Fruit fly (Drosophila melanogaster) whole organism, embryonic: ENCODE results near the gene CG32066.

ENCODE experiments used
- Abd-B ChIP-seq: fragments of 200-800 bp; sonication (Bioruptor generic); optimal IDR thresholded peaks from 2 replicates; lab custom pipeline; 2018; ENCODE audit warnings: missing biosample characterization, mild to moderate bottlenecking, missing genetic modification characterization, moderate library complexity
- Aef1 ChIP-seq: fragments of 200-800 bp; sonication (Bioruptor generic); IDR thresholded peaks from 3 replicates; pipeline ENCODE4 v1.3.6; 2022; ENCODE audit warnings: missing biosample characterization, missing genetic modification characterization
- Antp ChIP-seq: fragments of 200-800 bp; sonication (Bioruptor generic); optimal IDR thresholded peaks from 3 replicates; lab custom pipeline; 2016; ENCODE audit warnings: missing biosample characterization, missing genetic modification characterization
- Bdp1 ChIP-seq: fragments of 200-800 bp; sonication (Bioruptor generic); optimal IDR thresholded peaks from 3 replicates; lab custom pipeline; 2016; ENCODE audit warnings: missing biosample characterization, missing genetic modification characterization
- CG10366 ChIP-seq: fragments of 200-800 bp; sonication (Bioruptor generic); IDR thresholded peaks from 2 replicates; pipeline ENCODE4 v1.3.6; 2022; ENCODE audit warnings: missing biosample characterization, missing genetic modification characterization
- CG10979 ChIP-seq: fragments of 200-800 bp; sonication (Bioruptor generic); optimal IDR thresholded peaks from 2 replicates; lab custom pipeline; 2018; ENCODE audit warnings: missing biosample characterization, mild to moderate bottlenecking, missing genetic modification characterization, moderate library complexity
- CG11695 ChIP-seq: fragments of 200-800 bp; sonication (Bioruptor generic); IDR thresholded peaks from 3 replicates; pipeline ENCODE4 v1.3.6; 2022; ENCODE audit warnings: missing biosample characterization, missing genetic modification characterization
- CG11723 ChIP-seq: fragments of 200-800 bp; sonication (Bioruptor generic); optimal IDR thresholded peaks from 2 replicates; lab custom pipeline; 2017; ENCODE audit warnings: missing biosample characterization, mild to moderate bottlenecking, missing genetic modification characterization
- CG13287 ChIP-seq: fragments of 200-800 bp; sonication (Bioruptor generic); IDR thresholded peaks from 2 replicates; pipeline ENCODE4 v1.3.6; 2022; ENCODE audit warnings: missing biosample characterization, missing genetic modification characterization; ENCODE audit not compliant: partially characterized antibody
- CG14441 ChIP-seq: fragments of 200-800 bp; sonication (Bioruptor generic); IDR thresholded peaks from 2 replicates; pipeline ENCODE4 v1.3.6; 2022; ENCODE audit warnings: missing biosample characterization, missing genetic modification characterization
- CG15073 ChIP-seq: fragments of 200-800 bp; sonication (Bioruptor generic); optimal IDR thresholded peaks from 2 replicates; lab custom pipeline; 2016; ENCODE audit warnings: missing biosample characterization, missing genetic modification characterization
- CG15514 ChIP-seq: fragments of 200-800 bp; sonication (Bioruptor generic); optimal IDR thresholded peaks from 3 replicates; lab custom pipeline; 2017; ENCODE audit warnings: missing biosample characterization, missing genetic modification characterization, mild to moderate bottlenecking, moderate library complexity, missing genetic modification reagents
- CG16813 ChIP-seq: fragments of 200-800 bp; sonication (Bioruptor generic); IDR thresholded peaks from 3 replicates; pipeline ENCODE4 v1.3.6; 2022; ENCODE audit warnings: missing biosample characterization, missing genetic modification characterization; ENCODE audit not compliant: partially characterized antibody
- CG17186 ChIP-seq: fragments of 200-800 bp; sonication (Bioruptor generic); optimal IDR thresholded peaks from 3 replicates; lab custom pipeline; 2017; ENCODE audit warnings: missing biosample characterization, missing genetic modification reagents, missing genetic modification characterization
- CG1792 ChIP-seq: fragments of 200-800 bp; sonication (Bioruptor generic); optimal IDR thresholded peaks from 2 replicates; lab custom pipeline; 2016; ENCODE audit warnings: missing biosample characterization, missing genetic modification characterization
- CG18476 ChIP-seq: fragments of 200-800 bp; sonication (Bioruptor generic); optimal IDR thresholded peaks from 2 replicates; lab custom pipeline; 2016; ENCODE audit warnings: missing biosample characterization, mild to moderate bottlenecking, missing genetic modification characterization
- CG31365 ChIP-seq: fragments of 200-800 bp; sonication (Bioruptor generic); optimal IDR thresholded peaks from 2 replicates; lab custom pipeline; 2018; ENCODE audit warnings: missing biosample characterization, mild to moderate bottlenecking, missing genetic modification characterization
- CG43689 ChIP-seq: fragments of 200-800 bp; sonication (Bioruptor generic); IDR thresholded peaks from 2 replicates; pipeline ENCODE4 v1.3.6; 2022; ENCODE audit warnings: missing biosample characterization, missing genetic modification characterization
- CG4820 ChIP-seq: fragments of 200-800 bp; sonication (Bioruptor generic); optimal IDR thresholded peaks from 3 replicates; lab custom pipeline; 2016; ENCODE audit warnings: missing biosample characterization, missing genetic modification characterization
- CG5180 ChIP-seq: fragments of 200-800 bp; sonication (Bioruptor generic); optimal IDR thresholded peaks from 3 replicates; lab custom pipeline; 2017; ENCODE audit warnings: missing biosample characterization, missing genetic modification characterization, mild to moderate bottlenecking, moderate library complexity, missing genetic modification reagents
- CG6272 ChIP-seq: fragments of 200-800 bp; sonication (Bioruptor generic); IDR thresholded peaks from 2 replicates; pipeline ENCODE4 v1.3.6; 2022; ENCODE audit warnings: missing biosample characterization, missing genetic modification characterization
- CG8290 ChIP-seq, 3 experiments: fragments of 200-800 bp; sonication (Bioruptor generic); optimal IDR thresholded peaks; 2 replicates each; lab custom pipeline; 2016 to 2019; ENCODE audit warnings: missing biosample characterization in 3 of 3, missing genetic modification characterization in 3 of 3, mild to moderate bottlenecking in 2 of 3, moderate library complexity in 1 of 3
- Dll ChIP-seq: fragments of 200-800 bp; sonication (Bioruptor generic); IDR thresholded peaks from 4 replicates; pipeline ENCODE4 v1.3.6; 2022; ENCODE audit warnings: missing biosample characterization, missing genetic modification characterization; ENCODE audit not compliant: partially characterized antibody
- E2f2 ChIP-seq: fragments of 200-800 bp; sonication (Bioruptor generic); IDR thresholded peaks from 2 replicates; pipeline ENCODE4 v1.3.6; 2022; ENCODE audit warnings: missing biosample characterization, missing genetic modification characterization
- GATAe ChIP-seq: fragments of 200-800 bp; sonication (Bioruptor generic); conservative IDR thresholded peaks from 2 replicates; pipeline ENCODE4 v1.3.6; 2022; ENCODE audit warnings: missing biosample characterization, missing genetic modification characterization
- HHEX ChIP-seq: fragments of 200-800 bp; sonication (Bioruptor generic); optimal IDR thresholded peaks from 3 replicates; lab custom pipeline; 2017; ENCODE audit warnings: missing biosample characterization, mild to moderate bottlenecking, missing genetic modification characterization, missing genetic modification reagents
- Hmr ChIP-seq: fragments of 200-800 bp; sonication (Bioruptor generic); optimal IDR thresholded peaks from 3 replicates; lab custom pipeline; 2017; ENCODE audit warnings: mild to moderate bottlenecking, missing biosample characterization, missing genetic modification reagents, missing genetic modification characterization
- NK7.1 ChIP-seq: fragments of 200-800 bp; sonication (Bioruptor generic); optimal IDR thresholded peaks from 3 replicates; lab custom pipeline; 2016; ENCODE audit warnings: missing biosample characterization, missing genetic modification characterization
- Ptx1 ChIP-seq: fragments of 200-800 bp; sonication (Bioruptor generic); IDR thresholded peaks from 2 replicates; pipeline ENCODE4 v1.3.6; 2022; ENCODE audit warnings: missing biosample characterization, missing genetic modification characterization
- Side ChIP-seq: fragments of 200-800 bp; sonication (Bioruptor generic); optimal IDR thresholded peaks from 2 replicates; lab custom pipeline; 2016; ENCODE audit warnings: missing biosample characterization, missing genetic modification characterization
- Sin3A ChIP-seq: fragments of >200 bp; optimal IDR thresholded peaks from 2 replicates; lab custom pipeline; 2018
- aop ChIP-seq: fragments of 200-800 bp; sonication (Bioruptor generic); IDR thresholded peaks from 2 replicates; pipeline ENCODE4 v1.3.6; 2022; ENCODE audit warnings: missing biosample characterization, missing genetic modification characterization
- bbx ChIP-seq: fragments of 200-800 bp; sonication (Bioruptor generic); IDR thresholded peaks from 2 replicates; pipeline ENCODE4 v1.3.6; 2022; ENCODE audit warnings: missing biosample characterization, missing genetic modification characterization; ENCODE audit not compliant: partially characterized antibody
- cad ChIP-seq: fragments of >200 bp; optimal IDR thresholded peaks from 2 replicates; lab custom pipeline; 2017; ENCODE audit warnings: missing biosample characterization, missing genetic modification characterization
- croc ChIP-seq: fragments of 200-800 bp; sonication (Bioruptor generic); conservative IDR thresholded peaks from 3 replicates; pipeline ENCODE4 v1.3.6; 2022; ENCODE audit warnings: missing biosample characterization, missing genetic modification characterization
- crol ChIP-seq: fragments of 200-800 bp; sonication (Bioruptor generic); IDR thresholded peaks from 2 replicates; pipeline ENCODE4 v1.3.6; 2022; ENCODE audit warnings: missing biosample characterization, missing genetic modification characterization
- dimm ChIP-seq: fragments of 200-800 bp; sonication (Bioruptor generic); IDR thresholded peaks from 2 replicates; pipeline ENCODE4 v1.3.6; 2022; ENCODE audit warnings: missing biosample characterization, missing genetic modification characterization
- en ChIP-seq: fragments of 200-800 bp; sonication (Bioruptor generic); optimal IDR thresholded peaks from 2 replicates; lab custom pipeline; 2016; ENCODE audit warnings: missing biosample characterization, missing genetic modification characterization
- eve ChIP-seq, 2 experiments: fragments of >200 bp; optimal IDR thresholded peaks; 2 replicates each; lab custom pipeline; 2017; ENCODE audit warnings: missing biosample characterization in 2 of 2, missing genetic modification characterization in 2 of 2
- ewg ChIP-seq: fragments of 200-800 bp; sonication (Bioruptor generic); optimal IDR thresholded peaks from 3 replicates; lab custom pipeline; 2017; ENCODE audit warnings: mild to moderate bottlenecking, missing biosample characterization, missing genetic modification reagents, missing genetic modification characterization
- gsb ChIP-seq: fragments of 200-800 bp; sonication (Bioruptor generic); IDR thresholded peaks from 2 replicates; pipeline ENCODE4 v1.3.6; 2022; ENCODE audit warnings: missing biosample characterization, missing genetic modification characterization
- gsb-n ChIP-seq: fragments of 200-800 bp; sonication (Bioruptor generic); optimal IDR thresholded peaks from 3 replicates; lab custom pipeline; 2018; ENCODE audit warnings: missing biosample characterization, mild to moderate bottlenecking, missing genetic modification characterization
- hb ChIP-seq: fragments of 200-800 bp; sonication (Bioruptor generic); IDR thresholded peaks from 3 replicates; pipeline ENCODE4 v1.3.6; 2022; ENCODE audit warnings: missing biosample characterization, missing genetic modification characterization; ENCODE audit not compliant: partially characterized antibody
- insv ChIP-seq, 2 experiments: fragments of 200-800 bp; sonication (Bioruptor generic); optimal IDR thresholded peaks; 3 replicates each; lab custom pipeline; 2016 to 2018; ENCODE audit warnings: missing biosample characterization in 2 of 2, missing genetic modification characterization in 2 of 2
- lbe ChIP-seq: fragments of 200-800 bp; sonication (Bioruptor generic); optimal IDR thresholded peaks from 2 replicates; lab custom pipeline; 2016; ENCODE audit warnings: missing biosample characterization, mild to moderate bottlenecking, missing genetic modification characterization
- onecut ChIP-seq: fragments of 200-800 bp; sonication (Bioruptor generic); IDR thresholded peaks from 2 replicates; pipeline ENCODE4 v1.3.6; 2022; ENCODE audit warnings: missing biosample characterization, missing genetic modification characterization
- pb ChIP-seq: fragments of 200-800 bp; sonication (Bioruptor generic); optimal IDR thresholded peaks from 3 replicates; lab custom pipeline; 2016; ENCODE audit warnings: missing biosample characterization, missing genetic modification characterization
- slou ChIP-seq: fragments of 200-800 bp; sonication (Bioruptor generic); optimal IDR thresholded peaks from 3 replicates; lab custom pipeline; 2016; ENCODE audit warnings: missing biosample characterization, missing genetic modification characterization
- stc ChIP-seq: fragments of 200-800 bp; sonication (Bioruptor generic); IDR thresholded peaks from 2 replicates; pipeline ENCODE4 v1.3.6; 2022; ENCODE audit warnings: missing biosample characterization, missing genetic modification characterization
- tio ChIP-seq: fragments of 200-800 bp; sonication (Bioruptor generic); optimal IDR thresholded peaks from 2 replicates; lab custom pipeline; 2017; ENCODE audit warnings: missing biosample characterization, missing genetic modification characterization, inconsistent platforms
- toy ChIP-seq: fragments of 200-800 bp; sonication (Bioruptor generic); IDR thresholded peaks from 2 replicates; pipeline ENCODE4 v1.3.6; 2022; ENCODE audit warnings: missing biosample characterization, missing genetic modification characterization

Gene CG32066

dm6 chr3L:10690904-10691408 is 30.1 kb upstream of the CG32066 start, which contains the start of gene CG11811 (continued):
- TF ChIP-seq gsb (GFP tag; lab: Robert Waterston, UW) (no peak), Side (GFP tag; lab: Kevin White, UChicago) (no peak), Dll (GFP tag; lab: Robert Waterston, UW) (peak; percentile 81), tio (no peak), CG15514 (GFP tag; lab: Kevin White, UChicago) (peak; percentile 97), Sin3A (no peak), CG14441 (GFP tag; lab: Robert Waterston, UW) (no peak), Bdp1 (GFP tag; lab: Kevin White, UChicago) (no peak), CG10366 (no peak), CG8290 (GFP tag; optimal IDR thresholded peaks at IDR 0.05; lab: Kevin White, UChicago) (peak; percentile 66), CG8290 (tag; optimal IDR thresholded peaks at IDR 0.05; lab: Kevin White, UChicago) (peak; percentile 73 to 75), Abd-B (GFP tag; lab: Kevin White, UChicago) (no peak), E2f2 (GFP tag; lab: Robert Waterston, UW) (peak; percentile 75), dimm (GFP tag; lab: Robert Waterston, UW) (no peak), Aef1 (no peak; the same call in 2 of the 3 replicates), CG15073 (GFP tag; lab: Kevin White, UChicago) (no peak), Ptx1 (GFP tag; lab: Robert Waterston, UW) (no peak), CG43689 (GFP tag; lab: Robert Waterston, UW) (no peak), HHEX (GFP tag; lab: Kevin White, UChicago) (no peak), CG4820 (GFP tag; lab: Kevin White, UChicago) (no peak), CG18476 (GFP tag; lab: Kevin White, UChicago) (no peak), aop (GFP tag; lab: Robert Waterston, UW) (no peak), toy (GFP tag; lab: Robert Waterston, UW) (no peak), NK7.1 (GFP tag; lab: Kevin White, UChicago) (no peak), en (GFP tag; lab: Kevin White, UChicago) (no peak), croc (GFP tag; lab: Robert Waterston, UW) (no peak), bbx (peak; percentile 83), Antp (GFP tag; lab: Kevin White, UChicago) (no peak), lbe (GFP tag; lab: Kevin White, UChicago) (no peak), insv (GFP tag; optimal IDR thresholded peaks at IDR 0.05; lab: Kevin White, UChicago) (no peak), CG11695 (GFP tag; lab: Robert Waterston, UW) (no peak), CG13287 (GFP tag; lab: Robert Waterston, UW) (peak; percentile 89), CG17186 (no peak), CG10979 (tag; lab: Kevin White, UChicago) (no peak), CG6272 (GFP tag; lab: Robert Waterston, UW) (no peak), GATAe (GFP tag; lab: Robert Waterston, UW) (no peak), pb (no peak), hb (GFP tag; lab: Robert Waterston, UW) (peak; percentile 49; the same call in 1 of the 3 replicates), CG31365 (peak; percentile 80), stc (GFP tag; lab: Robert Waterston, UW) (no peak), cad (GFP tag; lab: Kevin White, UChicago) (no peak), CG1792 (GFP tag; lab: Kevin White, UChicago) (no peak), CG11723 (no peak), Hmr (GFP tag; lab: Kevin White, UChicago) (no peak), ewg (GFP tag; lab: Kevin White, UChicago) (no peak), onecut (GFP tag; lab: Robert Waterston, UW) (no peak), gsb-n (no peak), crol (no peak), eve (GFP tag; optimal IDR thresholded peaks at IDR 0.05; lab: Kevin White, UChicago) (no peak), CG16813 (GFP tag; lab: Robert Waterston, UW) (peak; percentile 80), slou (GFP tag; lab: Kevin White, UChicago) (no peak), CG5180 (GFP tag; lab: Kevin White, UChicago) (no peak)
